Worm (Caenorhabditis elegans) whole organism, early embryonic: Measurements from ENCODE around the gene srbc-30.

Experiments used
- B0310.2 ChIP-seq: sonication (generic microtip); optimal IDR thresholded peaks from 2 replicates; lab custom pipeline; 2016; ENCODE audit warnings: mild to moderate bottlenecking, missing genetic modification characterization, missing compliant biosample characterization
- aly-1 ChIP-seq: sonication (generic microtip); optimal IDR thresholded peaks from 2 replicates; lab custom pipeline; 2016; ENCODE audit warnings: missing genetic modification characterization, missing compliant biosample characterization
- ama-1 ChIP-seq: fragments of 150-350 bp; optimal IDR thresholded peaks from 2 replicates; lab custom pipeline; 2014
- ceh-36 ChIP-seq: sonication (generic microtip); optimal IDR thresholded peaks from 2 replicates; lab custom pipeline; 2016; ENCODE audit warnings: missing genetic modification characterization, inconsistent platforms, missing compliant biosample characterization
- ets-7 ChIP-seq: sonication (generic microtip); optimal IDR thresholded peaks from 2 replicates; lab custom pipeline; 2016; ENCODE audit warnings: missing genotype, missing genetic modification characterization, missing compliant biosample characterization
- flt-1 ChIP-seq: fragments of 200-800 bp; sonication (Bioruptor generic); IDR thresholded peaks from 2 replicates; pipeline ENCODE4 v1.3.6; 2022; ENCODE audit warnings: missing genetic modification characterization, missing compliant biosample characterization
- pes-1 ChIP-seq: fragments of 200-800 bp; sonication (Bioruptor generic); IDR thresholded peaks from 2 replicates; pipeline ENCODE4 v1.3.6; 2022; ENCODE audit warnings: missing genetic modification reagents, missing genetic modification characterization, missing compliant biosample characterization
- scrt-1 ChIP-seq: fragments of 200-800 bp; sonication (Bioruptor generic); IDR thresholded peaks from 2 replicates; pipeline ENCODE4 v1.3.6; 2022; ENCODE audit warnings: missing genetic modification characterization, missing compliant biosample characterization
- sea-1 ChIP-seq: fragments of 200-800 bp; sonication (Bioruptor generic); conservative IDR thresholded peaks from 2 replicates; pipeline ENCODE4 v1.3.6; 2022; ENCODE audit warnings: missing genetic modification characterization, missing compliant biosample characterization
- tbx-11 ChIP-seq: fragments of 200-800 bp; sonication (Bioruptor generic); IDR thresholded peaks from 2 replicates; pipeline ENCODE4 v1.3.6; 2022; ENCODE audit warnings: missing genetic modification characterization, missing compliant biosample characterization
- tra-4 ChIP-seq: sonication (generic microtip); optimal IDR thresholded peaks from 2 replicates; lab custom pipeline; 2017; ENCODE audit warnings: missing genetic modification characterization, missing compliant biosample characterization

- TF ChIP-seq ama-1 (lab: Kevin White, UChicago) (no peak), ets-7 (no peak), B0310.2 (tag; lab: Kevin White, UChicago) (no peak), aly-1 (tag; lab: Kevin White, UChicago) (no peak), tbx-11 (GFP tag; lab: Robert Waterston, UW) (no peak), flt-1 (no peak), sea-1 (GFP tag; lab: Robert Waterston, UW) (no peak), scrt-1 (GFP tag; lab: Robert Waterston, UW) (no peak), tra-4 (tag; lab: Kevin White, UChicago) (no peak), pes-1 (GFP tag; lab: Robert Waterston, UW) (no peak), ceh-36 (tag; lab: Kevin White, UChicago) (no peak)
These were observed 25.5 kb upstream of the srbc-30 start for ce11 chrV:3505745-3506144.
